Worm (Caenorhabditis elegans): Measurements from ENCODE around the gene sli-1.

DNA sequence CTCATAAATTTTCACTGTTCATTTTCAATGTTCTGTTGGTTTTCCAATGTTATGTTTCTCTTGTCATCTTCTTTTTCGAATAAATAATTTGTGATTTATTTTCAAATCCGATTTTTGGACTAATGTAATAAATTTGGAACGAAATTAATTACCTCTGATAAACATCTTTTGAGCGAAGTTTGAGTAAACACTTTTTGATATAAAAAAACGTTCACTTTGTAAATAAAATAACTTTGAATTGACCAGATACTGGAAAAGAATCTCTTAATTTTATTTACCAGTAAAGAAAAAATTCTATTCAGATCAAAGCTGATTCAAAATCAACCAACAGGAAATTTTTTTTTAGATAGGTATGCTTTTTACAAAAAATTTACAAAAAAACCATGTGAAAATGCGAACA lies 54.0 kb downstream of the sli-1 start, which contains the start of gene lgc-32:
- no peak for TF ChIP-seq flt-1 (GFP tag; IDR thresholded peaks at IDR 0.05)
- no peak for TF ChIP-seq hmg-4 (GFP tag; optimal IDR thresholded peaks at IDR 0.05)
- no peak for TF ChIP-seq B0310.2 (tag; optimal IDR thresholded peaks at IDR 0.05)
- TF ChIP-seq F13C5.2 (tag; optimal IDR thresholded peaks at IDR 0.05): no peak
- TF ChIP-seq ama-1 (optimal IDR thresholded peaks at IDR 0.05): no peak
- TF ChIP-seq tbx-11 (GFP tag; IDR thresholded peaks at IDR 0.05): no peak
- no peak for TF ChIP-seq tbx-37 (GFP tag; conservative IDR thresholded peaks at IDR 0.05)
- TF ChIP-seq sea-1 (GFP tag; conservative IDR thresholded peaks at IDR 0.05): no peak
- TF ChIP-seq scrt-1 (GFP tag; IDR thresholded peaks at IDR 0.05): no peak
- no peak for TF ChIP-seq ceh-36 (tag; optimal IDR thresholded peaks at IDR 0.05)
